Worm (Caenorhabditis elegans) whole organism, L4 larva: ENCODE data around the gene mig-39.

ENCODE experiments used
- T26A8.4 ChIP-seq: fragments of 200-800 bp; sonication (Bioruptor generic); IDR thresholded peaks from 2 replicates; pipeline ENCODE4 v1.3.6; 2022; ENCODE audit warnings: missing genetic modification characterization, missing compliant biosample characterization
- aly-2 ChIP-seq: sonication (generic microtip); optimal IDR thresholded peaks from 2 replicates; lab custom pipeline; 2018; ENCODE audit warnings: missing biosample characterization, missing genetic modification characterization
- egl-43 ChIP-seq: fragments of 200-800 bp; sonication (Bioruptor generic); IDR thresholded peaks from 2 replicates; pipeline ENCODE4 v1.3.6; 2022; ENCODE audit warnings: missing genetic modification reagents, missing genetic modification characterization, missing compliant biosample characterization
- hlh-30 ChIP-seq: sonication (generic microtip); optimal IDR thresholded peaks from 2 replicates; lab custom pipeline; 2017; ENCODE audit warnings: antibody characterized with exemption, mild to moderate bottlenecking, missing genetic modification characterization, missing compliant biosample characterization; ENCODE audit not compliant: insufficient read depth
- mdl-1 ChIP-seq, 2 experiments: fragments of 150-350 bp in 1 of 2; sonication (generic microtip) in 1 of 2; optimal IDR thresholded peaks; 2 replicates each; lab custom pipeline; 2014 to 2017; ENCODE audit warnings: missing biosample characterization in 2 of 2, missing genetic modification characterization in 2 of 2
- nhr-11 ChIP-seq: fragments of 150-350 bp; optimal IDR thresholded peaks from 2 replicates; lab custom pipeline; 2014; ENCODE audit warnings: missing biosample characterization, missing genetic modification characterization
- pha-4 ChIP-seq, 2 experiments: fragments of 150-350 bp in 1 of 2; fragments of 200-800 bp in 1 of 2; sonication (Bioruptor generic) in 1 of 2; IDR thresholded peaks in 1 of 2; optimal IDR thresholded peaks in 1 of 2; 2 replicates each; pipeline versions ENCODE4 v1.3.6 to Lab custom; 2014 to 2022; ENCODE audit warnings: missing genetic modification characterization in 2 of 2, missing genetic modification reagents in 2 of 2, missing biosample characterization in 1 of 2, missing compliant biosample characterization in 1 of 2
- skn-1 ChIP-seq: fragments of 150-350 bp; optimal IDR thresholded peaks from 2 replicates; lab custom pipeline; 2014; ENCODE audit warnings: missing biosample characterization, missing genetic modification characterization
- unc-130 ChIP-seq: sonication (generic microtip); optimal IDR thresholded peaks from 2 replicates; lab custom pipeline; 2016; ENCODE audit warnings: missing genetic modification reagents, missing genetic modification characterization, missing compliant biosample characterization
- unc-62 ChIP-seq, 3 experiments: fragments of 150-350 bp in 1 of 3; sonication (generic microtip); optimal IDR thresholded peaks in 2 of 3; peaks in 1 of 3; 1 replicate in 1 of 3; 2 replicates in 2 of 3; lab custom pipeline; 2014 to 2017; ENCODE audit warnings: missing biosample characterization in 3 of 3, missing genetic modification characterization in 3 of 3, missing genetic modification reagents in 3 of 3, missing genotype in 1 of 3

- TF ChIP-seq skn-1 (no peak), hlh-30 (no peak), unc-130 (no peak), nhr-11 (no peak), egl-43 (no peak), aly-2 (no peak), pha-4 (GFP tag; IDR thresholded peaks at IDR 0.05; lab: Robert Waterston, UW) (no peak), pha-4 (tag; optimal IDR thresholded peaks at IDR 0.05; lab: Kevin White, UChicago) (no peak), mdl-1 (tag; optimal IDR thresholded peaks at IDR 0.05; lab: Kevin White, UChicago) (no peak), T26A8.4 (GFP tag; lab: Robert Waterston, UW) (no peak), unc-62 (GFP tag; optimal IDR thresholded peaks at IDR 0.05 in 1 of 2; lab: Kevin White, UChicago) (no peak), unc-62 (tag; optimal IDR thresholded peaks at IDR 0.05; lab: Kevin White, UChicago) (no peak)
Observed at ce11 chrIII:8417968-8418267, 48.9 kb upstream of the mig-39 start, which contains the start of gene sor-1.
